Fruit fly (Drosophila melanogaster) whole organism, embryonic: ENCODE measurements around the gene Dmtn.

Source experiments
- B-H2 ChIP-seq: fragments of 200-800 bp; sonication (Bioruptor generic); optimal IDR thresholded peaks from 2 replicates; lab custom pipeline; 2018; ENCODE audit warnings: missing biosample characterization, mild to moderate bottlenecking, missing genetic modification characterization
- BEAF-32 ChIP-seq: fragments of 200-800 bp; sonication (Bioruptor generic); optimal IDR thresholded peaks from 3 replicates; lab custom pipeline; 2017; ENCODE audit warnings: missing biosample characterization, missing genetic modification characterization, mild to moderate bottlenecking, moderate library complexity, missing genetic modification reagents
- CG10267 ChIP-seq: fragments of 200-800 bp; sonication (Bioruptor generic); optimal IDR thresholded peaks from 2 replicates; lab custom pipeline; 2018; ENCODE audit warnings: missing biosample characterization, mild to moderate bottlenecking, missing genetic modification characterization, moderate library complexity
- CG10979 ChIP-seq: fragments of 200-800 bp; sonication (Bioruptor generic); optimal IDR thresholded peaks from 2 replicates; lab custom pipeline; 2018; ENCODE audit warnings: missing biosample characterization, mild to moderate bottlenecking, missing genetic modification characterization, moderate library complexity
- CG11696 ChIP-seq: fragments of 200-800 bp; sonication (Bioruptor generic); IDR thresholded peaks from 2 replicates; pipeline ENCODE4 v1.3.6; 2022; ENCODE audit warnings: missing biosample characterization, missing genetic modification characterization
- CG13775 ChIP-seq: fragments of 200-800 bp; sonication (Bioruptor generic); optimal IDR thresholded peaks from 3 replicates; lab custom pipeline; 2017; ENCODE audit warnings: missing biosample characterization, mild to moderate bottlenecking, missing genetic modification characterization
- CG1529 ChIP-seq: fragments of 200-800 bp; sonication (Bioruptor generic); optimal IDR thresholded peaks from 3 replicates; lab custom pipeline; 2018; ENCODE audit warnings: missing biosample characterization, missing genetic modification characterization
- CG1602 ChIP-seq: fragments of 200-800 bp; sonication (Bioruptor generic); optimal IDR thresholded peaks from 3 replicates; lab custom pipeline; 2016; ENCODE audit warnings: missing biosample characterization, missing genetic modification characterization
- CG16815 ChIP-seq: fragments of 200-800 bp; sonication (Bioruptor generic); optimal IDR thresholded peaks from 3 replicates; lab custom pipeline; 2017; ENCODE audit warnings: missing biosample characterization, mild to moderate bottlenecking, missing genetic modification characterization
- CG18262 ChIP-seq: fragments of 200-800 bp; optimal IDR thresholded peaks from 3 replicates; lab custom pipeline; 2019; ENCODE audit warnings: missing biosample characterization, mild to moderate bottlenecking, missing genetic modification characterization, moderate library complexity
- CG2202 ChIP-seq: fragments of 200-800 bp; sonication (Bioruptor generic); optimal IDR thresholded peaks from 2 replicates; lab custom pipeline; 2018; ENCODE audit warnings: missing biosample characterization, mild to moderate bottlenecking, missing genetic modification characterization
- CG6175 ChIP-seq: fragments of 200-800 bp; sonication (Bioruptor generic); IDR thresholded peaks from 3 replicates; pipeline ENCODE4 v1.3.6; 2022; ENCODE audit warnings: missing biosample characterization, missing genetic modification characterization
- CG9727 ChIP-seq: fragments of 200-800 bp; sonication (Bioruptor generic); optimal IDR thresholded peaks from 3 replicates; lab custom pipeline; 2017; ENCODE audit warnings: missing biosample characterization, mild to moderate bottlenecking, missing genetic modification characterization
- D19A ChIP-seq: fragments of 200-800 bp; optimal IDR thresholded peaks from 3 replicates; lab custom pipeline; 2019; ENCODE audit warnings: missing biosample characterization, mild to moderate bottlenecking, missing genetic modification characterization, moderate library complexity
- Dad ChIP-seq: fragments of 200-800 bp; sonication (Bioruptor generic); optimal IDR thresholded peaks from 3 replicates; lab custom pipeline; 2016; ENCODE audit warnings: missing biosample characterization, missing genetic modification characterization
- Fer2 ChIP-seq: fragments of 200-800 bp; sonication (Bioruptor generic); optimal IDR thresholded peaks from 2 replicates; lab custom pipeline; 2018; ENCODE audit warnings: missing biosample characterization, mild to moderate bottlenecking, missing genetic modification characterization, moderate library complexity
- HLHmδ ChIP-seq: fragments of 200-800 bp; sonication (Bioruptor generic); optimal IDR thresholded peaks from 2 replicates; lab custom pipeline; 2018; ENCODE audit warnings: missing biosample characterization, mild to moderate bottlenecking, missing genetic modification characterization, moderate library complexity
- Hsf ChIP-seq: fragments of 200-800 bp; sonication (Bioruptor generic); optimal IDR thresholded peaks from 3 replicates; lab custom pipeline; 2016; ENCODE audit warnings: missing biosample characterization, missing genetic modification characterization
- Med ChIP-seq: fragments of 200-800 bp; sonication (Bioruptor generic); peaks from one replicate; lab custom pipeline; 2016; ENCODE audit warnings: missing biosample characterization, missing genetic modification characterization, mild to moderate bottlenecking, inconsistent platforms, moderate library complexity
- Oli ChIP-seq: fragments of 200-800 bp; sonication (Bioruptor generic); optimal IDR thresholded peaks from 2 replicates; lab custom pipeline; 2018; ENCODE audit warnings: missing biosample characterization, mild to moderate bottlenecking, missing genetic modification characterization, moderate library complexity
- Pdp1 ChIP-seq, 2 experiments: fragments of 200-800 bp; sonication (Bioruptor generic); optimal IDR thresholded peaks; 3 replicates each; lab custom pipeline; 2016; ENCODE audit warnings: missing biosample characterization in 2 of 2, missing genetic modification characterization in 2 of 2, mild to moderate bottlenecking in 1 of 2, moderate library complexity in 1 of 2
- ab ChIP-seq: fragments of 200-800 bp; sonication (Bioruptor generic); optimal IDR thresholded peaks from 2 replicates; lab custom pipeline; 2016; ENCODE audit warnings: missing biosample characterization, missing genetic modification characterization
- ac ChIP-seq: fragments of 200-800 bp; sonication (Bioruptor generic); optimal IDR thresholded peaks from 3 replicates; lab custom pipeline; 2017; ENCODE audit warnings: missing biosample characterization, mild to moderate bottlenecking, missing genetic modification characterization
- bsh ChIP-seq, 2 experiments: fragments of 200-800 bp; sonication (Bioruptor generic); optimal IDR thresholded peaks; 2 replicates each; lab custom pipeline; 2017 to 2018; ENCODE audit warnings: mild to moderate bottlenecking in 2 of 2, missing biosample characterization in 2 of 2, missing genetic modification characterization in 2 of 2, moderate library complexity in 1 of 2
- cg ChIP-seq: fragments of 200-800 bp; sonication (Bioruptor generic); optimal IDR thresholded peaks from 3 replicates; lab custom pipeline; 2019; ENCODE audit warnings: missing biosample characterization, mild to moderate bottlenecking, missing genetic modification characterization, moderate library complexity
- cwo ChIP-seq: fragments of 200-800 bp; sonication (Bioruptor generic); optimal IDR thresholded peaks from 3 replicates; lab custom pipeline; 2017; ENCODE audit warnings: missing biosample characterization, missing genetic modification characterization, mild to moderate bottlenecking, moderate library complexity, missing genetic modification reagents
- dmrt99B ChIP-seq: fragments of 200-800 bp; sonication (Bioruptor generic); optimal IDR thresholded peaks from 2 replicates; lab custom pipeline; 2018; ENCODE audit warnings: missing biosample characterization, mild to moderate bottlenecking, missing genetic modification characterization, moderate library complexity
- esg ChIP-seq: fragments of 200-800 bp; sonication (Bioruptor generic); conservative IDR thresholded peaks from 2 replicates; pipeline ENCODE4 v1.3.6; 2022; ENCODE audit warnings: missing biosample characterization, missing genetic modification characterization
- fd96Cb ChIP-seq: fragments of 200-800 bp; sonication (Bioruptor generic); optimal IDR thresholded peaks from 2 replicates; lab custom pipeline; 2018; ENCODE audit warnings: missing biosample characterization, mild to moderate bottlenecking, missing genetic modification characterization, moderate library complexity
- kah ChIP-seq: fragments of 200-800 bp; sonication (Bioruptor generic); optimal IDR thresholded peaks from 2 replicates; lab custom pipeline; 2018; ENCODE audit warnings: missing biosample characterization, mild to moderate bottlenecking, missing genetic modification characterization
- lilli ChIP-seq: fragments of 200-800 bp; sonication (Bioruptor generic); optimal IDR thresholded peaks from 3 replicates; lab custom pipeline; 2016; ENCODE audit warnings: missing biosample characterization, missing genetic modification characterization
- lola ChIP-seq, 3 experiments: fragments of >200 bp in 2 of 3; fragments of 200-800 bp in 1 of 3; sonication (Bioruptor generic) in 1 of 3; optimal IDR thresholded peaks; 2 replicates each; lab custom pipeline; 2017 to 2019; ENCODE audit warnings: missing biosample characterization in 3 of 3, missing genetic modification characterization in 3 of 3, mild to moderate bottlenecking in 1 of 3, moderate library complexity in 1 of 3
- nmo ChIP-seq: fragments of 200-800 bp; sonication (Bioruptor generic); optimal IDR thresholded peaks from 2 replicates; lab custom pipeline; 2018; ENCODE audit warnings: missing biosample characterization, mild to moderate bottlenecking, missing genetic modification characterization, moderate library complexity
- phol ChIP-seq: fragments of 200-800 bp; sonication (Bioruptor generic); optimal IDR thresholded peaks from 3 replicates; lab custom pipeline; 2018; ENCODE audit warnings: missing biosample characterization, mild to moderate bottlenecking, missing genetic modification characterization, moderate library complexity
- sc ChIP-seq, 3 experiments: fragments of >200 bp in 2 of 3; fragments of 200-800 bp in 1 of 3; sonication (Bioruptor generic) in 1 of 3; optimal IDR thresholded peaks; 2 replicates in 2 of 3; 3 replicates in 1 of 3; lab custom pipeline; 2017; ENCODE audit warnings: mild to moderate bottlenecking in 1 of 3, missing biosample characterization in 1 of 3, missing genetic modification characterization in 1 of 3, missing genetic modification reagents in 1 of 3
- slp2 ChIP-seq: fragments of 200-800 bp; sonication (Bioruptor generic); optimal IDR thresholded peaks from 2 replicates; lab custom pipeline; 2016; ENCODE audit warnings: missing biosample characterization, missing genetic modification characterization
- stc ChIP-seq: fragments of 200-800 bp; sonication (Bioruptor generic); IDR thresholded peaks from 2 replicates; pipeline ENCODE4 v1.3.6; 2022; ENCODE audit warnings: missing biosample characterization, missing genetic modification characterization
- wor ChIP-seq: fragments of 200-800 bp; sonication (Bioruptor generic); IDR thresholded peaks from 2 replicates; pipeline ENCODE4 v1.3.6; 2022; ENCODE audit warnings: missing biosample characterization, missing genetic modification characterization

Gene Dmtn

dm6 chr3R:6425454-6426156, 19.9 kb upstream of the Dmtn start (continued):
- TF ChIP-seq Fer2 (tag; lab: Kevin White, UChicago): no peak
- TF ChIP-seq CG9727 (GFP tag; lab: Kevin White, UChicago): peak; percentile 52
- TF ChIP-seq nmo: peak; percentile 49
- TF ChIP-seq BEAF-32 (GFP tag; lab: Kevin White, UChicago): peak; percentile 7
- TF ChIP-seq ac (GFP tag; lab: Kevin White, UChicago): peak; percentile 59
- TF ChIP-seq lola (GFP tag; optimal IDR thresholded peaks at IDR 0.05; lab: Kevin White, UChicago): peak in 1 of 3 experiments; percentile 69
- peak; percentile 35 for TF ChIP-seq CG1602
- TF ChIP-seq Oli (tag; lab: Kevin White, UChicago): peak; percentile 37
- peak; percentile 57 for TF ChIP-seq CG10979 (tag; lab: Kevin White, UChicago)
- TF ChIP-seq stc (GFP tag; lab: Robert Waterston, UW): no peak
- TF ChIP-seq esg (GFP tag; lab: Robert Waterston, UW): 0 out of 2 replicates have a peak, but pooled peaks have one; percentile 5
- peak; percentile 28 for TF ChIP-seq Hsf (GFP tag; lab: Kevin White, UChicago)
- TF ChIP-seq kah: peak; percentile 64
- TF ChIP-seq CG13775: peak; percentile 1
- TF ChIP-seq cg (GFP tag; lab: Kevin White, UChicago): peak; percentile 77
- peak; percentile 18 for TF ChIP-seq fd96Cb (tag; lab: Kevin White, UChicago)
- TF ChIP-seq B-H2 (GFP tag; lab: Kevin White, UChicago): no peak
- peak; percentile 56 for TF ChIP-seq HLHmδ (GFP tag; lab: Kevin White, UChicago)
- no peak for TF ChIP-seq cwo (GFP tag; lab: Kevin White, UChicago)
- TF ChIP-seq phol: peak; percentile 52
- TF ChIP-seq sc (optimal IDR thresholded peaks at IDR 0.05; lab: Kevin White, UChicago): no peak
- peak; percentile 35 for TF ChIP-seq sc (GFP tag; optimal IDR thresholded peaks at IDR 0.05; lab: Kevin White, UChicago)
- TF ChIP-seq CG1529 (GFP tag; lab: Kevin White, UChicago): no peak
- TF ChIP-seq CG10267 (tag; lab: Kevin White, UChicago): peak; percentile 32
- TF ChIP-seq Med: peak; percentile 21
- TF ChIP-seq CG18262: peak; percentile 71
- TF ChIP-seq CG6175: no peak
- peak; percentile 36 to 47 for TF ChIP-seq bsh (GFP tag; optimal IDR thresholded peaks at IDR 0.05; lab: Kevin White, UChicago)
- TF ChIP-seq slp2: no peak
- TF ChIP-seq ab (GFP tag; lab: Kevin White, UChicago): no peak
- TF ChIP-seq wor: no peak
- peak; percentile 18 for TF ChIP-seq CG2202 (tag; lab: Kevin White, UChicago)
- no peak for TF ChIP-seq Dad (GFP tag; lab: Kevin White, UChicago)
- TF ChIP-seq CG11696 (GFP tag; lab: Robert Waterston, UW): peak; percentile 86
- TF ChIP-seq CG16815 (GFP tag; lab: Kevin White, UChicago): peak; percentile 10
- peak in 1 of 2 experiments; percentile 47 for TF ChIP-seq Pdp1 (GFP tag; optimal IDR thresholded peaks at IDR 0.05; lab: Kevin White, UChicago)
- TF ChIP-seq D19A (tag; lab: Kevin White, UChicago): peak; percentile 49
- TF ChIP-seq dmrt99B (tag; lab: Kevin White, UChicago): peak; percentile 8
- TF ChIP-seq lilli (GFP tag; lab: Kevin White, UChicago): no peak
